Worm (Caenorhabditis elegans): Measurements from ENCODE around the gene fzy-1.

DNA sequence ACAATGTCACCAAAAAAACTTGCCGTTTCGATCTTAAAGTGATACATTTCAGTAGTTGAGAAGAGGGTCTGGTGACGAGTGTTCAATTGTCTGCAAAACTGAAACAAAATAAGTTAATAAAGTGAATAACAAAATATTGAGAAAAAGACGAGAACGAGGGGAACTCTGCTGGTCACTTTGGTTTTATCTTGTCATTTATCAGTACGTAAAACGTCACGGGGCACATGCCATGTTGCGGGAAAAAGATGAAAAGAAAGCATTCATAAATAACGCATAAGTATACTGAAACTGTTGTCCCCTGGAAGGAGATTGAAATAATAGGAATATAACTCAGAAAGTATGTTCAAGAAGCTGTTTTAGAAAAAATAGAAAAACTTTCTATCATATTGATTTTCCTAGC lies 14.3 kb downstream of the fzy-1 start, which contains the start of gene sahd-1:
- TF ChIP-seq efl-1 (GFP tag; optimal IDR thresholded peaks at IDR 0.05), result no peak
- TF ChIP-seq dpl-1 (GFP tag; optimal IDR thresholded peaks at IDR 0.05), result no peak
- no peak for TF ChIP-seq lin-35 (GFP tag; optimal IDR thresholded peaks at IDR 0.05)
- TF ChIP-seq unc-62 (GFP tag; optimal IDR thresholded peaks at IDR 0.05), result no peak
- TF ChIP-seq sea-2 (GFP tag; IDR thresholded peaks at IDR 0.05), result no peak
- no peak for TF ChIP-seq cebp-2 (GFP tag; IDR thresholded peaks at IDR 0.05)
- no peak for TF ChIP-seq snpc-4 (GFP tag; optimal IDR thresholded peaks at IDR 0.05)
- no peak for TF ChIP-seq snpc-4 (tag; optimal IDR thresholded peaks at IDR 0.05)
- no peak for TF ChIP-seq nfya-1 (tag; optimal IDR thresholded peaks at IDR 0.05; ENCODE audit: borderline replicate concordance, insufficient read depth)
- TF ChIP-seq tbx-9 (tag; optimal IDR thresholded peaks at IDR 0.05; ENCODE audit: borderline replicate concordance), result no peak
- no peak for TF ChIP-seq madf-3 (GFP tag; IDR thresholded peaks at IDR 0.05)
- no peak for TF ChIP-seq egl-18 (GFP tag; IDR thresholded peaks at IDR 0.05)
- TF ChIP-seq ceh-79 (tag; optimal IDR thresholded peaks at IDR 0.05), result no peak

All from whole organism, young adult.